Fruit fly (Drosophila melanogaster) whole organism, larva: ENCODE data around the gene CG6418.

Source experiments
- noc ChIP-seq: fragments of 200-800 bp; sonication (Bioruptor generic); optimal IDR thresholded peaks from 3 replicates; lab custom pipeline; 2019; ENCODE audit warnings: missing biosample characterization, mild to moderate bottlenecking, missing genetic modification characterization, moderate library complexity

Gene CG6418

DNA sequence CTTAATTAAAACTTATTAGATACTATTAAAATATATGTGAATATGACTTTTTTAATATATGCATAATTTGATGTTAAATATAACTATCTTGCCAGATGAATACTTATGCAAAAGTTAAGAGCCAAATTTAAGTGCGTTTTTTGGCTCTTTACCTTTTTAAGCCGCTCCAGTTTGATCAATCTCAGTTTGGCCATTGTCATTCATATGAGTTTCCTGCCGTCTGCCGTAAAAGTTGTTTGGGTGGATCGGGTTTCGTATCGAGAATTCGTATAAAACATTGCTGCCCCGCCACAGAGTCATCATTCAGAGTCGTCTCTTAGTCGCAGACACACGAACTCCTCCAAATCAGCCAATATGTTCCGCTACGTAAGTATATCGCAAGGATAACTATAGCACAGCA lies 12.6 kb upstream of the CG6418 start, which contains the start of gene Cpr67Fa2:
Gene Cpr67Fa2, plus strand, starts transcription at position 301 of the 400 bp plus-strand sequence.
- no peak for TF ChIP-seq noc (tag; lab: Kevin White, UChicago)

DNA sequence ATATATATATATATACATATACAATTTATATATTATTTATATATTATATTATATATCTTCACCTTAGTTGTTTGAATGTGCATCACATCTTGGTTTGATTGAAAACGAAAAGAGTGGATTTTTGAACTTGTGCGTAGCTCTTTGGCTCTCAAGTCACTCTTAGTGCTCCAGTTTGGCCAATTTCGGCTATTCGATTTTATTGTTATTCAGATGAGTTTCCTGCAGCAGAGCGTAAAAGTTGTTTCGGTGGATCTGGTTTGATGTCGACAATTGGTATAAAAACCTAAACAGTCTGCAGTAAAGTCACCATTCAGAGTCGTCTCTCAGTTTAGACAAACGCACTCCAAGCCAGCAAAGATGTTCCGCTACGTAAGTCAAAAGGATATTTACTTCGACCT lies 10.9 kb upstream of the CG6418 start, which contains the start of gene Cpr67Fa1:
Gene Cpr67Fa1, plus strand, starts transcription at position 299 of the 398 bp plus-strand sequence.
- TF ChIP-seq noc (tag; lab: Kevin White, UChicago) = no peak

DNA sequence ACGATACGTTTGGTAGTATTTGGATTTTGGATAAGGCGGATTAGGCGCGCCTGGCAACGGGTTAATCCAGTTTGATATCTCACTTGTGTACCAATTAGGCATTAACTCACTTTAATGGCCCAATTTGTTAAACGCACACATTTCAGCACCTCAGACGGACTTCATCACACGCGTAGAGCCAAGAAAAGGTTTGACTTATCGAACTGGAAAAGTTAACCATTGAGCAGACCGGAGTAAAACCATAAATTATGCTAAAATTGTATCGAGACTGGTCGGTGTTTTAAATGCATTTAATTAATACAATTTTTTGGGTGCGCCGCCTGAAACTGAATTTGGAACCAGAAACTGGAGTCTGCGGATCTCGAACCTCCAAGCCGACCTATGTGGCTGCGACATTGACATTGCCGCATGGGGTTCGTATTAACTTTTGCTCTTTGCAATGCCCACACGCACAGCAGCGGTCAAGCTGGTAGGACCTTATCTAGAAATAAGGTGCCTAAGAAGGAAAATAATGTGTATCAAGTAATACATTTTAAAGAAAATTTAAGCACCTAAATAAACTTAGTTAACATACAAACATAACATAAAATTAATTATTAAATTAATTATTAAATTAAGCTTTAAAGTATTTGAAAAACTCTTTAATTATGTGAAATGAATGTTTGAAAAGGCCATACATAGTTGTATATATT lies 10.3 kb upstream of the CG6418 start:
- TF ChIP-seq noc (tag; lab: Kevin White, UChicago) = no peak

DNA sequence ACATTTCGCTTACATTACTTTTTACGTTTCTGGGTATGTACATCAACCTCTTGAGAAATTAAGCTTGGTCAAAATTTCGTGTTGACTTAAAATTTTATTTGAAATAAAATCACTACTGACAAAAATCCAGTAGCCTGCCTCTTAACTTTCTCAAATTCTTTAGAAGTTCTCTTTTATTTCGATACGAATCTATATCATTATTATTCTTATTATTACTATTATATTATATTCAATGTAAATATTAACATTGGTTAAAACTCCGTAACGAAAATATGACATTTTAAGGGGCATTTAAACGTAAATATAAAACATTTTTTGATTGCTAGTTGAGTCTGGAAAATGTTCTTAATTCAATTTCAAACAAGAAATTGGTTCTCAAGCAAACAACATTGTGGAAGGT lies 7.5 kb upstream of the CG6418 start, which contains the start of gene OXA1L:
Gene OXA1L, minus strand, starts transcription at position 101 of the 400 bp plus-strand sequence.
- TF ChIP-seq noc (tag; lab: Kevin White, UChicago) = no peak

DNA sequence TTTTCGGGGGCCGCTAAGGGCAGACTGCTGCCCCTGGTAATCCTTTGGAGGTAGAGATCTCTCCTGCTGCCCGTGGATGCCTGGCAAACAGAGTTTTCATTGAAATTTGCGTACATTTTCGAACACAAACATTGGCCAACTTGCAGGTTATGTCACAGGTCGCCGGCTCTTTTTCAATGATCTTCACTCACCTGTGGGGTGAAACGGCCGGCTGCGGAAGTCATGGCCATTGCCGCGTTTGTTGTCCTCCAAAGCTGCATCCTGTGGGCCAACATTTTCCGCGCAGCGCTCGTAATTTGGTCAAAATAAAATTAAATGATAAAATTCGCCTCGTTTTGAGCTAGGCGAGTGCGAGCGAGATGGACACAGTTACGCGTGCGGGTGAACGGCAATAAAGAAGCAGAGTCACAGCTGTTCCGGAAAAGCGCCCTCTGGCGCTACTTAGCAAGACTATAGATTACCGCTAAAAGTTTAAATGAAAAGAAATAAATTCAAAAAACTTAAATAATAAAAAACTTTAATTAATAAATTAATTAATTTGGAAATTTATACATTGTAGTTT lies 7.0 kb upstream of the CG6418 start:
- no peak for TF ChIP-seq noc (tag; lab: Kevin White, UChicago)

DNA sequence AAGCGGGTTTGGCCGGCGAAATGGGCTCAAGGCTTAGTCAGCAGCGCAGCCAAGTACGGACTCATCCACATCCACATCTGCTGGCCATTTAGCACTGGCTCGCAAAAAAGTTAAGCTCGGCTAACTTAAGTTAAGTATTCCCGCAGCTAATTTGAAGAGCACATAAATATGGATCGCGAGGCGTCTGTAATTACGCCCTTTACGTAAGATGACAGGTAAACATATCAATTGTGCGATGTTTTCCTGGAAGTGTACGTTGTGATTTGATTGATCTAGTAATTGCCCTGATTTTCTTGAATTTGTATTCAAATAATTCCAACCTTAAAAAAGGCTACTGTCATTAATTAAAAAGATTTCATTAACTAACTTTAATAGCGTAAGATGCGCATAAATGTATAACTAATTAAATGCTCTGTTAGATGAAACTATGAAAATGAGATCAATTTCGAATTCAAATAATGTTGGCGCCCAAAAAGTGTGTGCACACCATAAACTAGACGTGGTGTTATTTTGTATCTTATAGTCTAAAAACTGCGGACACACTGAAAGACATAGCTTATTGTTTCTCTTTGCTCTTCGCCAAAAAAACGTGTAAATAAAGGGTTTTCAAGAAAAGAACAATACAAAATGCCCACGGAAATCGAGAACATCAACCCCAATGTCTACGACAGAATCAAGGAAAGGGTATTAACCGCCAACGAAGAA lies 3.7 kb upstream of the CG6418 start, which contains the start of the genes CG6409 and galla-2:
Gene CG6409, minus strand, starts transcription at position 51 of the 705 bp plus-strand sequence.
Gene galla-2, plus strand, starts transcription at position 555 of the 705 bp plus-strand sequence.
- no peak for TF ChIP-seq noc (tag; lab: Kevin White, UChicago)

DNA sequence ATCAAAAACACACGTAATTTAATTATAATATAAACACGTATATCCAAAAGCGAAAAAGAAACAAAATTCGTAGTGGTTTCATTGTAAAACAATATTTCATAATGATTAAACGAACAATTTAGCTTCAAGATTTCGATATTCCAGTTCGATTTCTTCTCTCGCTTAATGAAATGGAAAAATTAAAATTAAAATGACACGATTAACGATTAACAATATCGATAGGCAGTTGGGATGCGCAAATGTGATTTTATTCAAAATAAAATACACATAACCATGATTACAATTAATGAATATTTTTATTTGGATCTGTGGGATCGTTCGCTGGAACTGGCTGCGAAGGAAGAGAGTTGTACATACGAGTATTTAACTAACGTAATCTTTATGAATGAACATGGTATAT lies 2.8 kb downstream of the CG6418 start:
- no peak for TF ChIP-seq noc (tag; lab: Kevin White, UChicago)

DNA sequence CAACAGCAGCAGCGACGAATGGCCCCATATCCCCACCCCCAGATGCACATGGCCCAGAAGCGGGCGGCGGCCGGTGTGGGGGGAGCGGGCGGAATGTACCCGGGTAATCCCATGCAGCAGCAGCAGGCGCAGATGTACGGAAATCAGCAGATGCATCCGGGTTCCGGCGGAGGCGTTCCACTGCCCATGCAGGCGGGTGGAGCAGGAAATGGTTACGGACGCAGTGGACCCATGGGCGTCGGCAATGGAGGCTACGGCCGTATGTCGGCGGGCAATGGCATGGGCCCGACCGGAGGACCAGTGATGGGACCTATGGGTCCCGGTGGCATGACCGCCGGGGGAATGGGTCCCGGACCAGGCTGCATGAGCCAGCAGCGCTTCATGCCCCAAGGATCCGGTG lies 7.3 kb downstream of the CG6418 start:
- TF ChIP-seq noc (tag; lab: Kevin White, UChicago) = no peak

DNA sequence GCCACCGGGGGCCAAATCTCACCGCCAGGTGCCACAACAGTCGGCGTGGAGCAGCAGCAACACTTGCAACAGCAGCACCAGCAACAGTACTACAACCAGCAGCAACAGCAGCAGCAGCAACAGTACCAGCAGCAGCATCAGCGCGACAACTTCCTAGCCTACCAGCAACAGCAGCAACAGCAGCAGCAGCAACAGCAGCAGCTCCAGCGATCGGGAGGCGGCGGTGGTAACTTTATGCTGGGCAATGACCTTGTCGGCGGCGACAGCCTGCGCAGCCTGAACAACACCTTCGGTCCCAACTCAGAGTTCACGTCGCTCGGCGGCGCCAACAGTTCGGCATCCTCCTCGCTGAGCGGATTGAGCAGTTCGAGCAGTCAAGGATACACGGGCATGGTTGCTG lies 8.8 kb downstream of the CG6418 start:
- no peak for TF ChIP-seq noc (tag; lab: Kevin White, UChicago)

DNA sequence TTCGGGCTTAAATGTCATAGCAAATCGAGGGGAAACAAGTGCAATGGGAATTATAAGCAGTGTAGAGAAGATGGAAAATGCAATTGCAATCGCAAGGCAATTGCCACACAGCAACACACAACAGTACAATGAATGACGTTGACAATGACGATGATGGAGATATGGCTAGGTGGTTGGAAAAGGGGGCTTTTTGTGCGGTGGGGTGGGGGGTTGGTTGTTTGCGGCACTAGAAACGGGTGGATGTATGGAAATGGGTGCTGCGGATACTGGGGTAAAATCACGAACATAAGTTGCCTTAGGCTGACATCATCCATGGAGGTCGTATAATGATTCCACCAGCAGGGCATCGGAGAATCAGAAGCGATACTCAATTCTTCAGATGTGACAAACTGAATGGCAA lies 9.7 kb downstream of the CG6418 start:
- no peak for TF ChIP-seq noc (tag; lab: Kevin White, UChicago)

DNA sequence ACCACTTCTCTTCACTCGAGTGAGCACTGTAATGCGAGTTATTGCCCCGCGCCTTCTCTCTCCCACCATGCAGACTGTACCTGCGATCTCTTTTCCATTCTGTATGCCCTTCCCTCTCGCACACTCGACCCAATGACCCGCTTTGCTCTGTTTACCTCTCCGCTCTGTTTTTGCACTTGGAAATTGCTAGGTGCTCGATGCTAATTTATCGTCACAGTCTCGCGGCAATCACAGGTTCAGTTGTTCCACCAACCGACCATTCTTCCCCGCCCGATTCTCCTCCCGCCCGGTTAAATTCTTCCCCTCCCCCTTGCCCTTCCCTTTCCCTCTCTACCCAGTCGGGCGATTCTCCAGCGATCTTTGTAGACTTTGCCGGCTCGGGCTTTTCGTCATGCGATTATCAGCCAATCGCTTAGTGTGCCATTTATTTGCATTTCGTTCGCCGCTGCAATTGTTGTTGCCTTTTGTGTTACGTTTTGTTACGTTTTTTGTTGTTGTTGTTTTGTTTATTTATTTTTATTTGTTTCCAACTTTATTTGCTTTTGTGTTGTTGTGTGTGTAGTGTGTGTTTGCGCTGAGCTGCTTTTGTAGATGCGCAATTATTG lies 11.0 kb downstream of the CG6418 start:
- no peak for TF ChIP-seq noc (tag; lab: Kevin White, UChicago)

DNA sequence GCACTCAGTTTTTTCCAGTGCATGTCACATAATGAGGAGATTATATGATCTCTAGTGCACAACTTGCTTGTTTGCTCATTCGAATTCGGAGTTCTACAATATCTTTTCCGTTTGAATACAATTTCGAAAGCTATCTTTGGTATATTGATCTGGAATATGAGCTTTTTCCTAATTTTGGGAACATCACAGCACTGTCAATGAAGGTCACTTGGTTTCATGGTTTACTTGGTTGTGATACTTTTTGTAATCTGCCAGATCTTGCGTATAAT lies 11.5 kb downstream of the CG6418 start:
- no peak for TF ChIP-seq noc (tag; lab: Kevin White, UChicago)

DNA sequence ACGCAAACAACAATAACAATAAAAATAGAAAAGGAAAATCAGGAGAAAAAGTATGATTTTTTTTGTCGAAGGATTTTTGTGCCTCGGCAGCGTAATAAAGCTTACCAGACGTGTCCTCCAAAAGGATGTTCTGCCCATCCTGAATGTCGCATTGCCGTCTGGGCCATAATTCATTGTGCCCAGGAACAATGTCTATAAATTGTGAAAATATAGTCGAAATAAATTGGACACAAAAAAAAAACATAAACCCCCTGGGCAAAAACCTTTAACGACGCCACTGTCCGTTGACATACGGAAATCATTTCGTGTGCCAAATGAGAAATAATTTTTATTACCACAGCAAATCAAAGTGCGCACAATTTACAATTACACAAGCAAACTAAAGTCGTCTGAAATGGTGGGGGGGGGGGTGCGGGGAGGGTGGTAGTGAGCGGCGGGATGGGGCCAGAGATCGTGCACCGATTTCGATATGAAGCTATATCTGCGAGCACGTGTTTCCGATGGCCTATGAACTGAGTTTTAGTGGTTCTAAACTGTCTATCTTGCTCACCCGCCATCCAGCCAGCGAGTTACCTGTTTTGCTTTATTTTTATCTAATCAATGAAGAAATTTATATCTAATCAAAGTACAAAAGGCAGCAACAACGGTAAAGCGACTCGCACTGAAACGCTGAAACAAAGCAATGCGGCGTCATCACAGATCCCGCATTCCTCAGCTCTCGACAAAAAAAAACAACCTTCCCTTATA lies 12.0 kb downstream of the CG6418 start:
- TF ChIP-seq noc (tag; lab: Kevin White, UChicago) = no peak

DNA sequence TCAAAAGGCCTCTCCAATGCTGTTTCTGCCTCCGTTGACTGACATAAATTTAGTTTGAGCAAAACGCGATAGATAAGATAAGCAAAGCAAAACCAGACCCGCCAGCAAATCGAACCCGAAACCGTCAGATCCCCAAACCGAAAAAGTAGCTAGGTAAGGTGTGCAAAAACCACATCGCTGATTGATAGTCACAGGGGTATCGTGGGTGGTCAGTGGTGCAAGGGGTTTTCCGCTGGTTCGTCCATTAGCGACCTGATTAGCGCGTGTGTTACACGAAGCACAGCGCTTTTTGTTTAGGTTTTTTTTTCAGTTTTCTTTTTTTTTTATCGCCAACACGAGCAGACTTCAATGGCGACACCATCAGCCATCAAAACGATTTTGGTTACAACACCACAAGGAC lies 14.9 kb downstream of the CG6418 start:
- no peak for TF ChIP-seq noc (tag; lab: Kevin White, UChicago)
